Fruit fly (Drosophila melanogaster) whole organism, adult: Measurements from ENCODE around the gene CG31933.

Source experiments
- CG11617 ChIP-seq: fragments of 200-800 bp; sonication (Bioruptor generic); optimal IDR thresholded peaks from 2 replicates; lab custom pipeline; 2017; ENCODE audit warnings: mild to moderate bottlenecking, missing biosample characterization, missing genetic modification reagents, missing genetic modification characterization
- CG12768 ChIP-seq: fragments of 200-800 bp; sonication (Bioruptor generic); optimal IDR thresholded peaks from 2 replicates; lab custom pipeline; 2017; ENCODE audit warnings: missing biosample characterization, missing genetic modification characterization, mild to moderate bottlenecking, moderate library complexity, missing genetic modification reagents
- CG14711 ChIP-seq: fragments of 200-800 bp; sonication (Bioruptor generic); optimal IDR thresholded peaks from 2 replicates; lab custom pipeline; 2018; ENCODE audit warnings: missing biosample characterization, mild to moderate bottlenecking, missing genetic modification characterization, moderate library complexity
- CG1620 ChIP-seq: fragments of 200-800 bp; sonication (Bioruptor generic); optimal IDR thresholded peaks from 2 replicates; lab custom pipeline; 2016; ENCODE audit warnings: missing biosample characterization, missing genetic modification characterization
- CG33017 ChIP-seq: fragments of 200-800 bp; sonication (Bioruptor generic); optimal IDR thresholded peaks from 2 replicates; lab custom pipeline; 2018; ENCODE audit warnings: missing biosample characterization, mild to moderate bottlenecking, missing genetic modification characterization, moderate library complexity
- CG5204 ChIP-seq: fragments of 200-800 bp; sonication (Bioruptor generic); optimal IDR thresholded peaks from 2 replicates; lab custom pipeline; 2016; ENCODE audit warnings: missing biosample characterization, missing genetic modification characterization
- CG7045 ChIP-seq: fragments of 200-800 bp; sonication (Bioruptor generic); optimal IDR thresholded peaks from 2 replicates; lab custom pipeline; 2017; ENCODE audit warnings: missing biosample characterization, mild to moderate bottlenecking, missing genetic modification characterization
- CG7101 ChIP-seq: fragments of 200-800 bp; sonication (Bioruptor generic); optimal IDR thresholded peaks from 2 replicates; lab custom pipeline; 2018; ENCODE audit warnings: missing biosample characterization, mild to moderate bottlenecking, missing genetic modification characterization, moderate library complexity
- Clk ChIP-seq: fragments of 200-800 bp; sonication (Bioruptor generic); optimal IDR thresholded peaks from 2 replicates; lab custom pipeline; 2017; ENCODE audit warnings: missing biosample characterization, missing genetic modification characterization
- Crg-1 ChIP-seq: fragments of 200-800 bp; sonication (Bioruptor generic); optimal IDR thresholded peaks from 2 replicates; lab custom pipeline; 2016; ENCODE audit warnings: missing biosample characterization, missing genetic modification characterization
- Hr96 ChIP-seq: fragments of 200-800 bp; sonication (Bioruptor generic); optimal IDR thresholded peaks from 2 replicates; lab custom pipeline; 2016; ENCODE audit warnings: missing biosample characterization, missing genetic modification characterization
- Mnt ChIP-seq: fragments of 200-800 bp; sonication (Bioruptor generic); optimal IDR thresholded peaks from 2 replicates; lab custom pipeline; 2016; ENCODE audit warnings: missing biosample characterization, mild to moderate bottlenecking, missing genetic modification characterization
- bab1 ChIP-seq: fragments of 200-800 bp; sonication (Bioruptor generic); optimal IDR thresholded peaks from 3 replicates; lab custom pipeline; 2019; ENCODE audit warnings: missing biosample characterization, mild to moderate bottlenecking, missing genetic modification characterization, moderate library complexity
- cic ChIP-seq: fragments of 200-800 bp; sonication (Bioruptor generic); optimal IDR thresholded peaks from 2 replicates; lab custom pipeline; 2017; ENCODE audit warnings: missing biosample characterization, mild to moderate bottlenecking, missing genetic modification characterization, moderate library complexity
- cnc ChIP-seq, 2 experiments: fragments of >200 bp; optimal IDR thresholded peaks; 2 replicates each; lab custom pipeline; 2017
- kay ChIP-seq: fragments of 200-800 bp; sonication (Bioruptor generic); peaks from one replicate; lab custom pipeline; 2016; ENCODE audit warnings: missing biosample characterization, missing genetic modification characterization, borderline replicate concordance
- ovo ChIP-seq: fragments of 200-800 bp; sonication (Bioruptor generic); optimal IDR thresholded peaks from 2 replicates; lab custom pipeline; 2016; ENCODE audit warnings: missing biosample characterization, missing genetic modification characterization
- pad ChIP-seq: fragments of 200-800 bp; sonication (Bioruptor generic); optimal IDR thresholded peaks from 3 replicates; lab custom pipeline; 2017; ENCODE audit warnings: missing biosample characterization, missing genetic modification characterization, mild to moderate bottlenecking, moderate library complexity, missing genetic modification reagents
- tj ChIP-seq: fragments of 200-800 bp; sonication (Bioruptor generic); optimal IDR thresholded peaks from 3 replicates; lab custom pipeline; 2017; ENCODE audit warnings: missing biosample characterization, mild to moderate bottlenecking, missing genetic modification characterization, moderate library complexity
- toe ChIP-seq: fragments of 200-800 bp; sonication (Bioruptor generic); optimal IDR thresholded peaks from 2 replicates; lab custom pipeline; 2016; ENCODE audit warnings: missing biosample characterization, missing genetic modification characterization

The CG31933 gene

dm6 chr2L:1790261-1790660, 32.9 kb downstream of the CG31933 start, which contains the start of gene Gr22d:
Gene Gr22d, minus strand, starts transcription at chr2L:1790361.
- TF ChIP-seq kay (no peak), CG7045 (no peak), ovo (no peak), bab1 (no peak), CG7101 (no peak), CG5204 (GFP tag; lab: Kevin White, UChicago) (no peak), Mnt (GFP tag; lab: Kevin White, UChicago) (no peak), Clk (GFP tag; lab: Kevin White, UChicago) (no peak), CG11617 (GFP tag; lab: Kevin White, UChicago) (no peak), CG12768 (GFP tag; lab: Kevin White, UChicago) (no peak), CG14711 (tag; lab: Kevin White, UChicago) (no peak), CG1620 (GFP tag; lab: Kevin White, UChicago) (no peak), pad (no peak), toe (GFP tag; lab: Kevin White, UChicago) (no peak)

- TF ChIP-seq CG12768 (GFP tag; lab: Kevin White, UChicago) (no peak), CG11617 (GFP tag; lab: Kevin White, UChicago) (no peak), ovo (no peak), kay (no peak), CG7045 (no peak), CG14711 (tag; lab: Kevin White, UChicago) (no peak), CG33017 (tag; lab: Kevin White, UChicago) (no peak), cic (no peak), CG7101 (no peak), CG5204 (GFP tag; lab: Kevin White, UChicago) (no peak), Crg-1 (GFP tag; lab: Kevin White, UChicago) (no peak), cnc (optimal IDR thresholded peaks at IDR 0.05; lab: Kevin White, UChicago) (no peak), toe (GFP tag; lab: Kevin White, UChicago) (no peak), Mnt (GFP tag; lab: Kevin White, UChicago) (no peak), tj (GFP tag; lab: Kevin White, UChicago) (no peak), pad (no peak), bab1 (no peak), Hr96 (GFP tag; lab: Kevin White, UChicago) (no peak), Clk (GFP tag; lab: Kevin White, UChicago) (no peak), CG1620 (GFP tag; lab: Kevin White, UChicago) (no peak)
Observed at dm6 chr2L:1787929-1788328, 35.2 kb downstream of the CG31933 start.

- TF ChIP-seq ovo = no peak
- TF ChIP-seq kay = no peak
- TF ChIP-seq CG14711 (tag; lab: Kevin White, UChicago) = no peak
- TF ChIP-seq CG1620 (GFP tag; lab: Kevin White, UChicago) = no peak
- TF ChIP-seq pad = no peak
- no peak for TF ChIP-seq CG11617 (GFP tag; lab: Kevin White, UChicago)
- no peak for TF ChIP-seq toe (GFP tag; lab: Kevin White, UChicago)
- no peak for TF ChIP-seq cnc (optimal IDR thresholded peaks at IDR 0.05; lab: Kevin White, UChicago)
- TF ChIP-seq Clk (GFP tag; lab: Kevin White, UChicago) = no peak
- TF ChIP-seq CG5204 (GFP tag; lab: Kevin White, UChicago) = no peak
- no peak for TF ChIP-seq Crg-1 (GFP tag; lab: Kevin White, UChicago)
- TF ChIP-seq cic = no peak
- TF ChIP-seq CG7101 = no peak
- TF ChIP-seq CG12768 (GFP tag; lab: Kevin White, UChicago) = no peak
- no peak for TF ChIP-seq CG33017 (tag; lab: Kevin White, UChicago)
Observed at dm6 chr2L:1783762-1784161, 39.4 kb downstream of the CG31933 start, which contains the start of gene Gr22e. Gene Gr22e, plus strand, starts transcription at chr2L:1784062.
